Worm (Caenorhabditis elegans): ENCODE measurements around the gene asp-3.

asp-3 gene

ce11 chrX:6742011-6742683 is 48.7 kb upstream of the asp-3 start, which contains the start of gene mdl-1:
TSS of gene mdl-1 (plus strand) at chrX:6742351.
- TF ChIP-seq alr-1 (tag; optimal IDR thresholded peaks at IDR 0.05) (no peak), ztf-11 (tag; optimal IDR thresholded peaks at IDR 0.05) (no peak), unc-55 (GFP tag; optimal IDR thresholded peaks at IDR 0.05) (peak; percentile 65), fos-1 (tag; optimal IDR thresholded peaks at IDR 0.05) (peak; percentile 82), nhr-21 (tag; optimal IDR thresholded peaks at IDR 0.05) (peak; percentile 91), sem-4 (tag; optimal IDR thresholded peaks at IDR 0.05) (peak; percentile 70), ZK546.5 (tag; optimal IDR thresholded peaks at IDR 0.05) (peak; percentile 18), sma-9 (GFP tag; optimal IDR thresholded peaks at IDR 0.05) (peak; percentile 100), sma-9 (tag; optimal IDR thresholded peaks at IDR 0.05) (peak; percentile 97), nhr-6 (tag; optimal IDR thresholded peaks at IDR 0.05) (peak; percentile 65), ama-1 (optimal IDR thresholded peaks at IDR 0.05) (peak; percentile 92), lin-39 (tag; optimal IDR thresholded peaks at IDR 0.05) (peak; percentile 37), mab-5 (tag; optimal IDR thresholded peaks at IDR 0.05) (peak; percentile 70), dmd-4 (tag; optimal IDR thresholded peaks at IDR 0.05) (no peak), ceh-16 (tag; optimal IDR thresholded peaks at IDR 0.05) (peak; percentile 93), unc-62 (GFP tag; optimal IDR thresholded peaks at IDR 0.05) (peak; percentile 10), gmeb-1 (tag; optimal IDR thresholded peaks at IDR 0.05) (peak; percentile 64), nhr-129 (tag; optimal IDR thresholded peaks at IDR 0.05) (peak; percentile 93), R02D3.7 (tag; optimal IDR thresholded peaks at IDR 0.05) (no peak), nhr-77 (tag; optimal IDR thresholded peaks at IDR 0.05) (no peak), nhr-23 (tag; optimal IDR thresholded peaks at IDR 0.05) (no peak), nhr-25 (tag; optimal IDR thresholded peaks at IDR 0.05) (peak; percentile 93), elt-3 (tag; optimal IDR thresholded peaks at IDR 0.05) (no peak), C34F6.9 (tag; optimal IDR thresholded peaks at IDR 0.05) (peak; percentile 84), lsy-2 (tag; optimal IDR thresholded peaks at IDR 0.05) (peak; percentile 30 to 75), zag-1 (tag; optimal IDR thresholded peaks at IDR 0.05) (peak; percentile 93), F13H6.1 (tag; optimal IDR thresholded peaks at IDR 0.05) (peak; percentile 97), lin-13 (GFP tag; optimal IDR thresholded peaks at IDR 0.05) (peak; percentile 84), lin-11 (tag; optimal IDR thresholded peaks at IDR 0.05) (peak; percentile 82), blmp-1 (tag; optimal IDR thresholded peaks at IDR 0.05; ENCODE audit: insufficient read depth) (peak; percentile 87), ztf-4 (tag; optimal IDR thresholded peaks at IDR 0.05) (peak; percentile 87), peb-1 (tag; optimal IDR thresholded peaks at IDR 0.05) (no peak), ceh-82 (tag; optimal IDR thresholded peaks at IDR 0.05) (peak; percentile 52), mdl-1 (tag; optimal IDR thresholded peaks at IDR 0.05) (peak; percentile 100), elt-1 (tag; optimal IDR thresholded peaks at IDR 0.05) (peak; percentile 8), aly-2 (tag; optimal IDR thresholded peaks at IDR 0.05) (no peak), ztf-1 (GFP tag; conservative IDR thresholded peaks at IDR 0.05) (no peak), sma-3 (GFP tag; optimal IDR thresholded peaks at IDR 0.05) (peak; percentile 3), nhr-10 (tag; optimal IDR thresholded peaks at IDR 0.05) (no peak), unc-39 (tag; optimal IDR thresholded peaks at IDR 0.05) (no peak), snpc-4 (tag; optimal IDR thresholded peaks at IDR 0.05) (peak; percentile 73), nhr-11 (tag; optimal IDR thresholded peaks at IDR 0.05) (no peak), nhr-12 (tag; optimal IDR thresholded peaks at IDR 0.05) (no peak), nhr-237 (tag; optimal IDR thresholded peaks at IDR 0.05) (no peak), mbf-1 (tag; optimal IDR thresholded peaks at IDR 0.05) (no peak), skn-1 (tag; optimal IDR thresholded peaks at IDR 0.05) (no peak), egl-27 (tag; optimal IDR thresholded peaks at IDR 0.05) (peak; percentile 84), Y55F3AM.14 (GFP tag; optimal IDR thresholded peaks at IDR 0.05) (peak; percentile 83), crh-2 (tag; optimal IDR thresholded peaks at IDR 0.05) (peak; percentile 94)

Measured in whole organism, L2 larva.